Worm (Caenorhabditis elegans) whole organism, mixed stage, embryonic: Measurements from ENCODE around the gene ZK1248.4.

Source experiments
- ceh-39 ChIP-seq: fragments of 150-350 bp; optimal IDR thresholded peaks from 2 replicates; lab custom pipeline; 2014; ENCODE audit warnings: missing biosample characterization, missing genetic modification characterization
- ces-1 ChIP-seq: fragments of 150-350 bp; optimal IDR thresholded peaks from 2 replicates; lab custom pipeline; 2014; ENCODE audit warnings: missing biosample characterization, missing genetic modification reagents, missing genetic modification characterization
- elt-1 ChIP-seq: sonication (generic microtip); optimal IDR thresholded peaks from 2 replicates; lab custom pipeline; 2017; ENCODE audit warnings: missing genetic modification characterization, mild to moderate bottlenecking, missing compliant biosample characterization, antibody characterized with exemption, moderate library complexity, borderline replicate concordance; ENCODE audit not compliant: insufficient read depth
- lin-13 ChIP-seq: fragments of 150-350 bp; optimal IDR thresholded peaks from 2 replicates; lab custom pipeline; 2014; ENCODE audit warnings: missing biosample characterization, missing genetic modification characterization
- lsy-2 ChIP-seq: fragments of 150-350 bp; optimal IDR thresholded peaks from 2 replicates; lab custom pipeline; 2014; ENCODE audit warnings: missing biosample characterization, missing genetic modification characterization
- nhr-12 ChIP-seq: fragments of 150-350 bp; optimal IDR thresholded peaks from 2 replicates; lab custom pipeline; 2014; ENCODE audit warnings: missing biosample characterization, missing genetic modification characterization
- nhr-237 ChIP-seq: fragments of 150-350 bp; optimal IDR thresholded peaks from 2 replicates; lab custom pipeline; 2014; ENCODE audit warnings: missing biosample characterization, missing genetic modification characterization
- nhr-76 ChIP-seq: sonication (generic microtip); optimal IDR thresholded peaks from 2 replicates; lab custom pipeline; 2017; ENCODE audit warnings: missing biosample characterization, missing genetic modification characterization
- snpc-4 ChIP-seq: fragments of 150-350 bp; optimal IDR thresholded peaks from 2 replicates; lab custom pipeline; 2014; ENCODE audit warnings: missing biosample characterization, missing genetic modification characterization
- unc-62 ChIP-seq: fragments of 150-350 bp; optimal IDR thresholded peaks from 2 replicates; lab custom pipeline; 2014; ENCODE audit warnings: missing biosample characterization, missing genetic modification reagents, missing genetic modification characterization

ce11 chrII:5829940-5830424 lies 11.6 kb downstream of the ZK1248.4 start, which contains the start of gene col-74:
- TF ChIP-seq nhr-12 (tag; lab: Kevin White, UChicago) (no peak), elt-1 (tag; lab: Kevin White, UChicago) (no peak), lin-13 (tag; lab: Kevin White, UChicago) (no peak), unc-62 (no peak), ces-1 (GFP tag; lab: Kevin White, UChicago) (no peak), lsy-2 (tag; lab: Kevin White, UChicago) (no peak), snpc-4 (tag; lab: Kevin White, UChicago) (no peak), nhr-237 (tag; lab: Kevin White, UChicago) (no peak), ceh-39 (tag; lab: Kevin White, UChicago) (no peak), nhr-76 (tag; lab: Kevin White, UChicago) (no peak)
